Worm (Caenorhabditis elegans) whole organism, mixed stage, embryonic: ENCODE results near the gene F35F10.1.

Source experiments
- ces-1 ChIP-seq: fragments of 150-350 bp; optimal IDR thresholded peaks from 2 replicates; lab custom pipeline; 2014; ENCODE audit warnings: missing biosample characterization, missing genetic modification reagents, missing genetic modification characterization
- flh-1 ChIP-seq: fragments of 200-800 bp; sonication (Bioruptor generic); optimal IDR thresholded peaks from 2 replicates; lab custom pipeline; 2018; ENCODE audit warnings: mild to moderate bottlenecking, missing genetic modification characterization, moderate library complexity, missing compliant biosample characterization
- nhr-2 ChIP-seq: fragments of 150-350 bp; optimal IDR thresholded peaks from 2 replicates; lab custom pipeline; 2014; ENCODE audit warnings: missing biosample characterization, missing genetic modification characterization
- nhr-76 ChIP-seq: sonication (generic microtip); optimal IDR thresholded peaks from 2 replicates; lab custom pipeline; 2017; ENCODE audit warnings: missing biosample characterization, missing genetic modification characterization
- pha-4 ChIP-seq: fragments of 150-350 bp; optimal IDR thresholded peaks from 2 replicates; lab custom pipeline; 2018; ENCODE audit warnings: missing biosample characterization, missing genetic modification reagents, missing genetic modification characterization
- snpc-4 ChIP-seq: fragments of 150-350 bp; optimal IDR thresholded peaks from 2 replicates; lab custom pipeline; 2014; ENCODE audit warnings: missing biosample characterization, missing genetic modification characterization
- unc-39 ChIP-seq: fragments of 150-350 bp; optimal IDR thresholded peaks from 2 replicates; lab custom pipeline; 2014; ENCODE audit warnings: missing biosample characterization, missing genetic modification characterization
- ztf-11 ChIP-seq: fragments of 150-350 bp; optimal IDR thresholded peaks from 2 replicates; lab custom pipeline; 2014; ENCODE audit warnings: missing biosample characterization, missing genetic modification characterization

DNA sequence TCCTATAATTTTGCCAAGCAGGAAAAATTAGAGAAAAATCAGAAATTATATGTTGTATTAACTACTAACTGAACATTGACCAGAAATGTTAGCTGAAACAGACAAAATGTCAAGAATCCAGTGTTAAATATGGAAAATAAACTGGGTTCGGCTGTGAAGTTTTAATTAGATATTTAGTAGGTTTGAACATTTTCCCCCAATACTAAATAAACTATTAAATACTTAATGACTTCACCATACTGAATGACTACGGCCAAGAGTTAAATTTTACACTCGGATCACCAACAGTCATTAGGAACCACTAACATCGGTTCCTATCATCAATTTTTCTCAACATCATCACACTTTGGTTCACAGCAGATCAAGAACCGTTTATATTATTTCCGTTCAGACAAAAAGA lies 20.7 kb upstream of the F35F10.1 start:
- no peak for TF ChIP-seq unc-39
- no peak for TF ChIP-seq flh-1 (GFP tag; lab: Kevin White, UChicago)
- TF ChIP-seq pha-4 (tag; lab: Kevin White, UChicago): no peak
- TF ChIP-seq nhr-76 (tag; lab: Kevin White, UChicago): no peak
- TF ChIP-seq ces-1 (GFP tag; lab: Kevin White, UChicago): no peak
- no peak for TF ChIP-seq nhr-2 (tag; lab: Kevin White, UChicago)
- TF ChIP-seq ztf-11 (tag; lab: Kevin White, UChicago): no peak
- TF ChIP-seq snpc-4: no peak
